Worm (Caenorhabditis elegans): ENCODE data around the gene rpb-8.
A peak's percentile ranks its signal among the peaks of the same experiment; 100 is the strongest.

rpb-8 gene

DNA sequence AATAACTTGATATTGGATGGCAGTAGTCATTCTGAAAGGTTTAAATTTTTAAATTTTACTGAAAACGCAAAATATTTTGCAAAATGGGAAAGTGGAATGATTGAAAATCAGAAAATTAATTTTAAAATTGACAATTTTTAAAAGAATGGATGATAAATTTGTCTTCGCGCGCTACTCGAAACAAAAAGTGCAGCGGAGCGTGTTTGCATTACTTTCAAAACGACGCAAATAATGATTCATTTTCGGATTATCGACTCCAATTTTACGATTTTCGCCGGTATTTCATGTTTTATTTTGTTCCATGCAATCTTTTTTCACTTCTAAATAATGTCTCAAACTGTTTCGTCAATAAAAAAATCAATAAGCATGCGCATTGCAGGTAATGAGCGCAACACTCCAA lies 39.5 kb downstream of the rpb-8 start, which contains the start of the genes tost-1 and arx-6 (continued):
- TF ChIP-seq ceh-79 (tag; optimal IDR thresholded peaks at IDR 0.05) (no peak), mel-28 (tag; optimal IDR thresholded peaks at IDR 0.05; ENCODE audit: borderline replicate concordance) (no peak), nhr-120 (GFP tag; IDR thresholded peaks at IDR 0.05) (no peak), lin-35 (GFP tag; optimal IDR thresholded peaks at IDR 0.05) (peak in 1 of 3 experiments; percentile 52), atf-7 (tag; optimal IDR thresholded peaks at IDR 0.05) (no peak), hsf-1 (GFP tag; IDR thresholded peaks at IDR 0.05) (no peak), dpl-1 (GFP tag; optimal IDR thresholded peaks at IDR 0.05) (peak; percentile 44), cebp-2 (GFP tag; IDR thresholded peaks at IDR 0.05) (no peak), efl-1 (GFP tag; optimal IDR thresholded peaks at IDR 0.05) (peak; percentile 76), F22D6.2 (tag; optimal IDR thresholded peaks at IDR 0.05) (no peak), lsl-1 (GFP tag; optimal IDR thresholded peaks at IDR 0.05) (peak; percentile 37), mcd-1 (GFP tag; IDR thresholded peaks at IDR 0.05) (peak; percentile 86), B0019.2 (GFP tag; conservative IDR thresholded peaks at IDR 0.05) (no peak), F33H1.4 (GFP tag; IDR thresholded peaks at IDR 0.05) (0 out of 2 replicates have a peak, but pooled peaks have one; percentile 18), dox-1 (GFP tag; IDR thresholded peaks at IDR 0.05) (0 out of 2 replicates have a peak, but pooled peaks have one; percentile 11), hlh-26 (GFP tag; conservative IDR thresholded peaks at IDR 0.05) (no peak), sea-2 (GFP tag; IDR thresholded peaks at IDR 0.05) (no peak), ceh-91 (GFP tag; IDR thresholded peaks at IDR 0.05) (no peak), cebp-1 (GFP tag; IDR thresholded peaks at IDR 0.05) (no peak), cebp-1 (tag; optimal IDR thresholded peaks at IDR 0.05) (no peak), lin-54 (GFP tag; optimal IDR thresholded peaks at IDR 0.05) (peak; percentile 69), madf-6 (GFP tag; IDR thresholded peaks at IDR 0.05) (peak; percentile 63), athp-1 (tag; optimal IDR thresholded peaks at IDR 0.05) (no peak), ztf-3 (GFP tag; optimal IDR thresholded peaks at IDR 0.05) (no peak), T07F8.4 (tag; optimal IDR thresholded peaks at IDR 0.05) (no peak)

DNA sequence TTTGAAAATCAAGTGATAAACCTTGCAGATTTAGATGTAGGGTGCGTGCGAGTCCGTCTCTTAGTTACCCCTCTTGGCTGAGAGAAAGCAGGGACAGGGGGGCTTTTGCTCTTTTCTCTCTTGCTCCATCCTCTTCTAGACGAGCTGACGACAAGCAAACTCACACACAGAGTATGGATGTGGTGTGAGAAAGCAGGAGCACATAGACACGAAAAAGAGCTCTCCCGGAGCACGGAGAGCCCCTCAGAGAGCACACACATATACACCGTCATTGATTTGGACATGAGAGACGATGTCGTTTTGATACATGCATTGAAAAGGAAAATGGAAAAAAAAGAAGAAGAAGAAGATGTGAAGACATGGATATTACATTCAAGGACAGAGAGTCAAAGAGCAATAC lies 42.1 kb downstream of the rpb-8 start:
- no peak for TF ChIP-seq K12H6.12 (tag; optimal IDR thresholded peaks at IDR 0.05)
- TF ChIP-seq lin-40 (tag; optimal IDR thresholded peaks at IDR 0.05) = no peak
- peak in 1 of 3 experiments; percentile 61 for TF ChIP-seq lin-35 (GFP tag; optimal IDR thresholded peaks at IDR 0.05)
- TF ChIP-seq ama-1 (optimal IDR thresholded peaks at IDR 0.05) = no peak
- no peak for TF ChIP-seq ama-1 (GFP tag; optimal IDR thresholded peaks at IDR 0.05)

DNA sequence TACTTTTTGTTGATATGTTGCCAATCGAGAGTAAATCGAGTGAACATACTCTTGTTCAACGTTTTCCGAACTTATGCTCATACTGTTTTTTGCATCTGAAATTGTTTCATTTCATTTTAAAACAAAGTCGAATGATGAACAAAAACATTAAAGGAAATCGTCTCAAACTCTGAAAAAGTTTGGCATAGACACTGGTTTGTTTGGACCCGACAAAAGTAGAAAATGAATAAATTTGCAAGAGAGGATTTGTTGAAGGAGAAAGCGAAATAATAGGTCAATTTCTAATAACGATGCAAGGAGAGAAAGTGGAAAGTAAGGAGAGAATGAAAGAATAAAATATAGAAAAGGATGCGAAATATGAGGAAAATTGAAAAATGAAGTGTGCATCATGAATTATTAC lies 43.1 kb downstream of the rpb-8 start, which contains the start of gene C35D10.12:
C35D10.12 (minus strand) TSS at position 101 of the 400 bp plus-strand sequence.
- no peak for TF ChIP-seq nfya-2 (GFP tag; IDR thresholded peaks at IDR 0.05)
- TF ChIP-seq ztf-22 (GFP tag; optimal IDR thresholded peaks at IDR 0.05) = no peak
- no peak for TF ChIP-seq attf-5 (GFP tag; optimal IDR thresholded peaks at IDR 0.05)
- TF ChIP-seq F52B5.7 (tag; optimal IDR thresholded peaks at IDR 0.05) = no peak
- no peak for TF ChIP-seq F22D6.2 (tag; optimal IDR thresholded peaks at IDR 0.05)
- no peak for TF ChIP-seq cebp-2 (GFP tag; IDR thresholded peaks at IDR 0.05)
- TF ChIP-seq fkh-3 (tag; optimal IDR thresholded peaks at IDR 0.05) = no peak
- TF ChIP-seq madf-10 (tag; optimal IDR thresholded peaks at IDR 0.05) = no peak
- no peak for TF ChIP-seq sptf-2 (GFP tag; optimal IDR thresholded peaks at IDR 0.05)
- TF ChIP-seq dox-1 (GFP tag; IDR thresholded peaks at IDR 0.05) = no peak

DNA sequence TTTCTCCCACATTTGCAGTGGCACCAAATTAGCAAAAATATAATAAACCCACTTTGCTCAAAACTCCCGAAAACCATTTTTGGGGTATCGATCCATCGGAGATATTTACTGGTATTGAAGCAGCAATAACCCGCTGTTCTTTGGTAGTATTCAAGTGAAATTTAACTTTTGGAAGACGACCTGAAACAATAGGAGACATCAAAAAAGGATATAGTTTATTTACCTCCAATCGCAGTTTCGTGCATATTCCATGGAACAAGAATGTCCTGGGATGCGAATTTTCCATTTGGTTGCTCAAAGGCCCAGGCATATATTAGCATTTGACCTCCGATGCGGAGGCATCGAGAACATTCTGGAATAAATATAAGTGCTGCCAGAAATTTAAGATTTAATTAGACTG lies 44.4 kb downstream of the rpb-8 start:
- no peak for TF ChIP-seq ztf-3 (GFP tag; optimal IDR thresholded peaks at IDR 0.05)

All from whole organism, young adult.